Fruit fly (Drosophila melanogaster) whole organism, embryonic: Measurements from ENCODE around the gene Atg2.

Experiments
- Antp ChIP-seq: fragments of 200-800 bp; sonication (Bioruptor generic); optimal IDR thresholded peaks from 3 replicates; lab custom pipeline; 2016; ENCODE audit warnings: missing biosample characterization, missing genetic modification characterization
- CG10959 ChIP-seq: fragments of 200-800 bp; sonication (Bioruptor generic); IDR thresholded peaks from 2 replicates; pipeline ENCODE4 v1.3.6; 2022; ENCODE audit warnings: missing biosample characterization, missing genetic modification characterization
- CG12659 ChIP-seq: fragments of 200-800 bp; sonication (Bioruptor generic); optimal IDR thresholded peaks from 3 replicates; lab custom pipeline; 2017; ENCODE audit warnings: mild to moderate bottlenecking, missing biosample characterization, missing genetic modification reagents, missing genetic modification characterization
- CG1529 ChIP-seq: fragments of 200-800 bp; sonication (Bioruptor generic); optimal IDR thresholded peaks from 3 replicates; lab custom pipeline; 2018; ENCODE audit warnings: missing biosample characterization, missing genetic modification characterization
- CG15514 ChIP-seq: fragments of 200-800 bp; sonication (Bioruptor generic); optimal IDR thresholded peaks from 3 replicates; lab custom pipeline; 2017; ENCODE audit warnings: missing biosample characterization, missing genetic modification characterization, mild to moderate bottlenecking, moderate library complexity, missing genetic modification reagents
- CG1603 ChIP-seq: fragments of 200-800 bp; sonication (Bioruptor generic); optimal IDR thresholded peaks from 2 replicates; lab custom pipeline; 2019; ENCODE audit warnings: missing biosample characterization, mild to moderate bottlenecking, missing genetic modification characterization, moderate library complexity
- CG17186 ChIP-seq: fragments of 200-800 bp; sonication (Bioruptor generic); optimal IDR thresholded peaks from 3 replicates; lab custom pipeline; 2017; ENCODE audit warnings: missing biosample characterization, missing genetic modification reagents, missing genetic modification characterization
- CG17359 ChIP-seq: fragments of 200-800 bp; sonication (Bioruptor generic); optimal IDR thresholded peaks from 3 replicates; lab custom pipeline; 2018; ENCODE audit warnings: missing biosample characterization, mild to moderate bottlenecking, missing genetic modification characterization, moderate library complexity
- CG17568 ChIP-seq: fragments of 200-800 bp; sonication (Bioruptor generic); optimal IDR thresholded peaks from 2 replicates; lab custom pipeline; 2018; ENCODE audit warnings: missing biosample characterization, mild to moderate bottlenecking, missing genetic modification characterization, moderate library complexity
- CG18764 ChIP-seq: fragments of 200-800 bp; sonication (Bioruptor generic); optimal IDR thresholded peaks from 3 replicates; lab custom pipeline; 2016; ENCODE audit warnings: missing biosample characterization, missing genetic modification characterization
- CG30431 ChIP-seq: fragments of 200-800 bp; sonication (Bioruptor generic); optimal IDR thresholded peaks from 2 replicates; lab custom pipeline; 2017; ENCODE audit warnings: missing biosample characterization, missing genetic modification characterization
- CG34376 ChIP-seq: fragments of 200-800 bp; sonication (Bioruptor generic); optimal IDR thresholded peaks from 2 replicates; lab custom pipeline; 2018; ENCODE audit warnings: missing biosample characterization, mild to moderate bottlenecking, missing genetic modification characterization
- CG4282 ChIP-seq: fragments of 200-800 bp; sonication (Bioruptor generic); optimal IDR thresholded peaks from 2 replicates; lab custom pipeline; 2016; ENCODE audit warnings: missing biosample characterization, missing genetic modification characterization
- CG43689 ChIP-seq: fragments of 200-800 bp; sonication (Bioruptor generic); IDR thresholded peaks from 2 replicates; pipeline ENCODE4 v1.3.6; 2022; ENCODE audit warnings: missing biosample characterization, missing genetic modification characterization
- CG5180 ChIP-seq: fragments of 200-800 bp; sonication (Bioruptor generic); optimal IDR thresholded peaks from 3 replicates; lab custom pipeline; 2017; ENCODE audit warnings: missing biosample characterization, missing genetic modification characterization, mild to moderate bottlenecking, moderate library complexity, missing genetic modification reagents
- CG7372 ChIP-seq: fragments of 200-800 bp; sonication (Bioruptor generic); IDR thresholded peaks from 2 replicates; pipeline ENCODE4 v1.3.6; 2022; ENCODE audit warnings: missing biosample characterization, missing genetic modification characterization
- CG8089 ChIP-seq: fragments of 200-800 bp; sonication (Bioruptor generic); optimal IDR thresholded peaks from 3 replicates; lab custom pipeline; 2016; ENCODE audit warnings: missing biosample characterization, missing genetic modification characterization
- CG9437 ChIP-seq: fragments of 200-800 bp; sonication (Bioruptor generic); optimal IDR thresholded peaks from 2 replicates; lab custom pipeline; 2018; ENCODE audit warnings: missing biosample characterization, mild to moderate bottlenecking, missing genetic modification characterization
- CG9727 ChIP-seq: fragments of 200-800 bp; sonication (Bioruptor generic); optimal IDR thresholded peaks from 3 replicates; lab custom pipeline; 2017; ENCODE audit warnings: missing biosample characterization, mild to moderate bottlenecking, missing genetic modification characterization
- CG9932 ChIP-seq: fragments of 200-800 bp; sonication (Bioruptor generic); IDR thresholded peaks from 2 replicates; pipeline ENCODE4 v1.3.6; 2022; ENCODE audit warnings: missing biosample characterization, missing genetic modification characterization
- Camta ChIP-seq: fragments of 200-800 bp; sonication (Bioruptor generic); optimal IDR thresholded peaks from 2 replicates; lab custom pipeline; 2016; ENCODE audit warnings: missing biosample characterization, missing genetic modification characterization
- D19A ChIP-seq: fragments of 200-800 bp; optimal IDR thresholded peaks from 3 replicates; lab custom pipeline; 2019; ENCODE audit warnings: missing biosample characterization, mild to moderate bottlenecking, missing genetic modification characterization, moderate library complexity
- Dfd ChIP-seq, 2 experiments: fragments of >200 bp; optimal IDR thresholded peaks; 2 replicates each; lab custom pipeline; 2017; ENCODE audit warnings: missing biosample characterization in 2 of 2, missing genetic modification characterization in 2 of 2
- ERR ChIP-seq: fragments of 200-800 bp; sonication (Bioruptor generic); optimal IDR thresholded peaks from 2 replicates; lab custom pipeline; 2016; ENCODE audit warnings: missing biosample characterization, missing genetic modification characterization
- HLH54F ChIP-seq: fragments of 200-800 bp; sonication (Bioruptor generic); optimal IDR thresholded peaks from 3 replicates; lab custom pipeline; 2016; ENCODE audit warnings: missing biosample characterization, missing genetic modification characterization
- HmgD ChIP-seq: fragments of 200-800 bp; sonication (Bioruptor generic); optimal IDR thresholded peaks from 3 replicates; lab custom pipeline; 2016; ENCODE audit warnings: missing biosample characterization, missing genetic modification characterization
- Jarid2 ChIP-seq: fragments of 200-800 bp; sonication (Bioruptor generic); optimal IDR thresholded peaks from 3 replicates; lab custom pipeline; 2017; ENCODE audit warnings: mild to moderate bottlenecking, missing biosample characterization, missing genetic modification reagents, missing genetic modification characterization
- NC2β ChIP-seq: fragments of 200-800 bp; sonication (Bioruptor generic); optimal IDR thresholded peaks from 2 replicates; lab custom pipeline; 2016; ENCODE audit warnings: missing biosample characterization, missing genetic modification characterization
- NFAT ChIP-seq: fragments of 200-800 bp; sonication (Bioruptor generic); IDR thresholded peaks from 2 replicates; pipeline ENCODE4 v1.3.6; 2022; ENCODE audit warnings: missing biosample characterization, missing genetic modification characterization
- Oaz ChIP-seq: fragments of 200-800 bp; sonication (Bioruptor generic); IDR thresholded peaks from 2 replicates; pipeline ENCODE4 v1.3.6; 2022; ENCODE audit warnings: missing biosample characterization, missing genetic modification characterization
- Trl ChIP-seq, 3 experiments: fragments of >200 bp in 2 of 3; fragments of 200-800 bp in 1 of 3; sonication (Bioruptor generic) in 1 of 3; optimal IDR thresholded peaks; 2 replicates in 1 of 3; 3 replicates in 2 of 3; lab custom pipeline; 2016 to 2017; ENCODE audit warnings: missing biosample characterization in 1 of 3, missing genetic modification characterization in 1 of 3
- Xrp1 ChIP-seq: fragments of 200-800 bp; sonication (Bioruptor generic); IDR thresholded peaks from 2 replicates; pipeline ENCODE4 v1.3.6; 2022; ENCODE audit warnings: missing biosample characterization, missing genetic modification characterization
- al ChIP-seq: fragments of 200-800 bp; sonication (Bioruptor generic); IDR thresholded peaks from 2 replicates; pipeline ENCODE4 v1.3.6; 2022; ENCODE audit warnings: missing biosample characterization, missing genetic modification characterization
- bsh ChIP-seq, 2 experiments: fragments of 200-800 bp; sonication (Bioruptor generic); optimal IDR thresholded peaks; 2 replicates each; lab custom pipeline; 2017 to 2018; ENCODE audit warnings: mild to moderate bottlenecking in 2 of 2, missing biosample characterization in 2 of 2, missing genetic modification characterization in 2 of 2, moderate library complexity in 1 of 2
- crol ChIP-seq: fragments of 200-800 bp; sonication (Bioruptor generic); IDR thresholded peaks from 2 replicates; pipeline ENCODE4 v1.3.6; 2022; ENCODE audit warnings: missing biosample characterization, missing genetic modification characterization
- dan ChIP-seq: fragments of 200-800 bp; sonication (Bioruptor generic); IDR thresholded peaks from 2 replicates; pipeline ENCODE4 v1.3.6; 2022; ENCODE audit warnings: missing biosample characterization, missing genetic modification characterization
- fu2 ChIP-seq: fragments of 200-800 bp; sonication (Bioruptor generic); optimal IDR thresholded peaks from 2 replicates; lab custom pipeline; 2016; ENCODE audit warnings: missing biosample characterization, missing genetic modification characterization
- gcm ChIP-seq: fragments of 200-800 bp; sonication (Bioruptor generic); optimal IDR thresholded peaks from 2 replicates; lab custom pipeline; 2019; ENCODE audit warnings: missing biosample characterization, mild to moderate bottlenecking, missing genetic modification characterization, moderate library complexity
- gem ChIP-seq: fragments of 200-800 bp; sonication (Bioruptor generic); optimal IDR thresholded peaks from 2 replicates; lab custom pipeline; 2019; ENCODE audit warnings: missing biosample characterization, mild to moderate bottlenecking, missing genetic modification characterization, moderate library complexity
- gt ChIP-seq: fragments of 200-800 bp; sonication (Bioruptor generic); IDR thresholded peaks from 2 replicates; pipeline ENCODE4 v1.3.6; 2022; ENCODE audit warnings: missing biosample characterization, missing genetic modification characterization
- jigr1 ChIP-seq: fragments of 200-800 bp; sonication (Bioruptor generic); IDR thresholded peaks from 3 replicates; pipeline ENCODE4 v1.3.6; 2022; ENCODE audit warnings: missing biosample characterization, missing genetic modification characterization
- jumu ChIP-seq: fragments of 200-800 bp; sonication (Bioruptor generic); optimal IDR thresholded peaks from 3 replicates; lab custom pipeline; 2016; ENCODE audit warnings: missing biosample characterization, missing genetic modification characterization
- pita ChIP-seq: fragments of 200-800 bp; sonication (Bioruptor generic); optimal IDR thresholded peaks from 2 replicates; lab custom pipeline; 2017; ENCODE audit warnings: missing biosample characterization, mild to moderate bottlenecking, missing genetic modification characterization
- salm ChIP-seq: fragments of 200-800 bp; sonication (Bioruptor generic); optimal IDR thresholded peaks from 2 replicates; lab custom pipeline; 2018; ENCODE audit warnings: missing biosample characterization, mild to moderate bottlenecking, missing genetic modification characterization
- tin ChIP-seq: fragments of 200-800 bp; sonication (Bioruptor generic); optimal IDR thresholded peaks from 3 replicates; lab custom pipeline; 2016; ENCODE audit warnings: missing biosample characterization, missing genetic modification characterization
- toy ChIP-seq: fragments of 200-800 bp; sonication (Bioruptor generic); IDR thresholded peaks from 2 replicates; pipeline ENCODE4 v1.3.6; 2022; ENCODE audit warnings: missing biosample characterization, missing genetic modification characterization
- ttk ChIP-seq: fragments of 200-800 bp; sonication (Bioruptor generic); IDR thresholded peaks from 2 replicates; pipeline ENCODE4 v2.1.2; 2022; ENCODE audit warnings: missing biosample characterization, missing genetic modification characterization
- wdn ChIP-seq: fragments of 200-800 bp; sonication (Bioruptor generic); IDR thresholded peaks from 2 replicates; pipeline ENCODE4 v1.3.6; 2022; ENCODE audit warnings: missing biosample characterization, missing genetic modification characterization
- wek ChIP-seq: fragments of 200-800 bp; sonication (Bioruptor generic); optimal IDR thresholded peaks from 3 replicates; lab custom pipeline; 2018; ENCODE audit warnings: missing biosample characterization, mild to moderate bottlenecking, missing genetic modification characterization, moderate library complexity
- wor ChIP-seq: fragments of 200-800 bp; sonication (Bioruptor generic); IDR thresholded peaks from 2 replicates; pipeline ENCODE4 v1.3.6; 2022; ENCODE audit warnings: missing biosample characterization, missing genetic modification characterization

Atg2 gene

dm6 chr3L:2808278-2808892, 34.2 kb downstream of the Atg2 start (continued):
- TF ChIP-seq CG34376: no peak
- peak; percentile 36 to 37 for TF ChIP-seq Trl (optimal IDR thresholded peaks at IDR 0.05; lab: Kevin White, UChicago)
- no peak for TF ChIP-seq Trl (GFP tag; optimal IDR thresholded peaks at IDR 0.05; lab: Kevin White, UChicago)
- TF ChIP-seq Dfd (GFP tag; optimal IDR thresholded peaks at IDR 0.05; lab: Kevin White, UChicago): no peak
- TF ChIP-seq CG9437 (GFP tag; lab: Kevin White, UChicago): no peak
- no peak for TF ChIP-seq wor (GFP tag; lab: Robert Waterston, UW)
- TF ChIP-seq CG15514 (GFP tag; lab: Kevin White, UChicago): no peak
- peak; percentile 13 for TF ChIP-seq D19A (tag; lab: Kevin White, UChicago)
- no peak for TF ChIP-seq CG7372 (GFP tag; lab: Robert Waterston, UW)
- TF ChIP-seq HLH54F (GFP tag; lab: Kevin White, UChicago): no peak
- TF ChIP-seq dan (GFP tag; lab: Robert Waterston, UW): no peak
- no peak for TF ChIP-seq Oaz (GFP tag; lab: Robert Waterston, UW)
- peak; percentile 22; the same call in 1 of the 2 replicates for TF ChIP-seq Xrp1 (GFP tag; lab: Robert Waterston, UW)
- TF ChIP-seq CG9932 (GFP tag; lab: Robert Waterston, UW): 0 out of 2 replicates have a peak, but pooled peaks have one; percentile 11
- TF ChIP-seq CG1529: no peak
- no peak for TF ChIP-seq HmgD (GFP tag; lab: Kevin White, UChicago)
- no peak for TF ChIP-seq CG43689 (GFP tag; lab: Robert Waterston, UW)
- TF ChIP-seq fu2 (GFP tag; lab: Kevin White, UChicago): no peak
- no peak for TF ChIP-seq Jarid2 (GFP tag; lab: Kevin White, UChicago)
- no peak for TF ChIP-seq gcm (GFP tag; lab: Kevin White, UChicago)
- TF ChIP-seq bsh (GFP tag; optimal IDR thresholded peaks at IDR 0.05; lab: Kevin White, UChicago): peak; percentile 28 to 68
- TF ChIP-seq CG12659 (GFP tag; lab: Kevin White, UChicago): no peak
- TF ChIP-seq wek: no peak
- no peak for TF ChIP-seq ERR (GFP tag; lab: Kevin White, UChicago)
- TF ChIP-seq jigr1: no peak
- TF ChIP-seq CG17186: no peak
- TF ChIP-seq CG17359 (tag; lab: Kevin White, UChicago): no peak
- no peak for TF ChIP-seq CG8089 (GFP tag; lab: Kevin White, UChicago)
- no peak for TF ChIP-seq jumu (GFP tag; lab: Kevin White, UChicago)
- no peak for TF ChIP-seq CG9727
- no peak for TF ChIP-seq salm (tag; lab: Kevin White, UChicago)
- no peak for TF ChIP-seq CG18764 (GFP tag; lab: Kevin White, UChicago)
- no peak for TF ChIP-seq gt (GFP tag; lab: Robert Waterston, UW)
- no peak for TF ChIP-seq CG10959
- TF ChIP-seq CG5180 (GFP tag; lab: Kevin White, UChicago): no peak
- TF ChIP-seq tin: no peak
- TF ChIP-seq NFAT (GFP tag; lab: Robert Waterston, UW): no peak
- no peak for TF ChIP-seq CG1603 (tag; lab: Kevin White, UChicago)
- TF ChIP-seq wdn (GFP tag; lab: Robert Waterston, UW): no peak
- no peak for TF ChIP-seq toy
- TF ChIP-seq NC2β (GFP tag; lab: Kevin White, UChicago): no peak
- no peak for TF ChIP-seq CG30431
- no peak for TF ChIP-seq pita (GFP tag; lab: Kevin White, UChicago)
- no peak for TF ChIP-seq Camta (GFP tag; lab: Kevin White, UChicago)
- no peak for TF ChIP-seq Antp (GFP tag; lab: Kevin White, UChicago)
- no peak for TF ChIP-seq CG17568 (GFP tag; lab: Kevin White, UChicago)
- peak; percentile 66 for TF ChIP-seq crol (GFP tag; lab: Robert Waterston, UW)
- TF ChIP-seq ttk (GFP tag; lab: Robert Waterston, UW): no peak
- peak; percentile 32 for TF ChIP-seq gem (tag; lab: Kevin White, UChicago)
- TF ChIP-seq CG4282 (GFP tag; lab: Kevin White, UChicago): no peak
- TF ChIP-seq al (GFP tag; lab: Robert Waterston, UW): no peak
